Fruit fly (Drosophila melanogaster) whole organism, prepupa: ENCODE results near the gene Mer.

Source experiments
- CG10631 ChIP-seq: fragments of 200-800 bp; sonication (Bioruptor generic); optimal IDR thresholded peaks from 2 replicates; lab custom pipeline; 2016; ENCODE audit warnings: missing biosample characterization, missing genetic modification characterization
- CG11762 ChIP-seq: fragments of 200-800 bp; sonication (Bioruptor generic); optimal IDR thresholded peaks from 3 replicates; lab custom pipeline; 2016; ENCODE audit warnings: missing biosample characterization, missing genetic modification characterization; ENCODE audit not compliant: insufficient read depth
- CG15336 ChIP-seq: fragments of 200-800 bp; sonication (Bioruptor generic); IDR thresholded peaks from 2 replicates; pipeline ENCODE4 v1.3.6; 2022; ENCODE audit warnings: missing biosample characterization, missing genetic modification characterization
- CG1621 ChIP-seq: fragments of 200-800 bp; sonication (Bioruptor generic); optimal IDR thresholded peaks from 3 replicates; lab custom pipeline; 2018; ENCODE audit warnings: missing biosample characterization, mild to moderate bottlenecking, missing genetic modification characterization
- CG3032 ChIP-seq: fragments of 200-800 bp; optimal IDR thresholded peaks from 2 replicates; lab custom pipeline; 2019; ENCODE audit warnings: missing biosample characterization, mild to moderate bottlenecking, missing genetic modification characterization, moderate library complexity
- CG31627 ChIP-seq: fragments of 200-800 bp; sonication (Bioruptor generic); optimal IDR thresholded peaks from 3 replicates; lab custom pipeline; 2016; ENCODE audit warnings: missing biosample characterization, missing genetic modification characterization
- CG34406 ChIP-seq: fragments of 200-800 bp; sonication (Bioruptor generic); optimal IDR thresholded peaks from 3 replicates; lab custom pipeline; 2016; ENCODE audit warnings: missing biosample characterization, missing genetic modification characterization
- CG3919 ChIP-seq: fragments of 200-800 bp; sonication (Bioruptor generic); optimal IDR thresholded peaks from 3 replicates; lab custom pipeline; 2016; ENCODE audit warnings: missing biosample characterization, missing genetic modification characterization
- CG6163 ChIP-seq: fragments of 200-800 bp; sonication (Bioruptor generic); IDR thresholded peaks from 3 replicates; pipeline ENCODE4 v1.3.6; 2022; ENCODE audit warnings: missing biosample characterization, missing genetic modification characterization
- CG6854 ChIP-seq: fragments of 200-800 bp; sonication (Bioruptor generic); optimal IDR thresholded peaks from 2 replicates; lab custom pipeline; 2017; ENCODE audit warnings: missing biosample characterization, mild to moderate bottlenecking, missing genetic modification characterization
- CG7368 ChIP-seq: fragments of 200-800 bp; sonication (Bioruptor generic); optimal IDR thresholded peaks from 3 replicates; lab custom pipeline; 2016; ENCODE audit warnings: missing biosample characterization, missing genetic modification characterization
- CG8319 ChIP-seq: fragments of 200-800 bp; sonication (Bioruptor generic); optimal IDR thresholded peaks from 3 replicates; lab custom pipeline; 2016; ENCODE audit warnings: missing biosample characterization, missing genetic modification characterization
- CG9139 ChIP-seq: fragments of 200-800 bp; sonication (Bioruptor generic); optimal IDR thresholded peaks from 3 replicates; lab custom pipeline; 2017; ENCODE audit warnings: missing biosample characterization, mild to moderate bottlenecking, missing genetic modification characterization
- Eip75B ChIP-seq: fragments of 200-800 bp; sonication (Bioruptor generic); optimal IDR thresholded peaks from 3 replicates; lab custom pipeline; 2016; ENCODE audit warnings: missing biosample characterization, missing genetic modification characterization
- Eip78C ChIP-seq: fragments of 200-800 bp; sonication (Bioruptor generic); peaks from one replicate; lab custom pipeline; 2016; ENCODE audit warnings: missing biosample characterization, missing genetic modification characterization
- Ets21C ChIP-seq: fragments of 200-800 bp; sonication (Bioruptor generic); optimal IDR thresholded peaks from 3 replicates; lab custom pipeline; 2016; ENCODE audit warnings: missing biosample characterization, missing genetic modification characterization
- Gug ChIP-seq: fragments of 200-800 bp; sonication (Bioruptor generic); IDR thresholded peaks from 2 replicates; pipeline ENCODE4 v1.3.6; 2022; ENCODE audit warnings: missing biosample characterization, missing genetic modification characterization
- Hr38 ChIP-seq: sonication (Bioruptor generic); optimal IDR thresholded peaks from 2 replicates; lab custom pipeline; 2016; ENCODE audit warnings: missing biosample characterization, missing genetic modification characterization
- Hr39 ChIP-seq: fragments of 200-800 bp; sonication (Bioruptor generic); optimal IDR thresholded peaks from 2 replicates; lab custom pipeline; 2016; ENCODE audit warnings: missing biosample characterization, missing genetic modification characterization
- Hr4 ChIP-seq: fragments of 200-800 bp; sonication (Bioruptor generic); optimal IDR thresholded peaks from 3 replicates; lab custom pipeline; 2016; ENCODE audit warnings: missing biosample characterization, missing genetic modification characterization
- Lpt ChIP-seq: fragments of 200-800 bp; sonication (Bioruptor generic); optimal IDR thresholded peaks from 3 replicates; lab custom pipeline; 2016; ENCODE audit warnings: missing biosample characterization, missing genetic modification characterization
- Met ChIP-seq: fragments of 200-800 bp; sonication (Bioruptor generic); optimal IDR thresholded peaks from 3 replicates; lab custom pipeline; 2016; ENCODE audit warnings: missing biosample characterization, missing genetic modification characterization
- Sox102F ChIP-seq: fragments of 200-800 bp; sonication (Bioruptor generic); optimal IDR thresholded peaks from 2 replicates; lab custom pipeline; 2016; ENCODE audit warnings: missing biosample characterization, mild to moderate bottlenecking, missing genetic modification characterization
- Sox14 ChIP-seq: fragments of 200-800 bp; sonication (Bioruptor generic); optimal IDR thresholded peaks from 3 replicates; lab custom pipeline; 2016; ENCODE audit warnings: missing biosample characterization, missing genetic modification characterization
- Sox15 ChIP-seq: fragments of 200-800 bp; sonication (Bioruptor generic); optimal IDR thresholded peaks from 3 replicates; lab custom pipeline; 2016; ENCODE audit warnings: missing biosample characterization, missing genetic modification characterization
- achi ChIP-seq: fragments of 200-800 bp; sonication (Bioruptor generic); optimal IDR thresholded peaks from 3 replicates; lab custom pipeline; 2016; ENCODE audit warnings: missing biosample characterization, missing genetic modification characterization
- acj6 ChIP-seq: fragments of 200-800 bp; sonication (Bioruptor generic); optimal IDR thresholded peaks from 3 replicates; lab custom pipeline; 2016; ENCODE audit warnings: missing biosample characterization, missing genetic modification characterization
- cyc ChIP-seq: fragments of 200-800 bp; sonication (Bioruptor generic); optimal IDR thresholded peaks from 3 replicates; lab custom pipeline; 2016; ENCODE audit warnings: missing biosample characterization, missing genetic modification characterization
- dac ChIP-seq: fragments of 200-800 bp; sonication (Bioruptor generic); optimal IDR thresholded peaks from 2 replicates; lab custom pipeline; 2017; ENCODE audit warnings: missing biosample characterization, mild to moderate bottlenecking, missing genetic modification characterization
- dsx ChIP-seq: fragments of 200-800 bp; optimal IDR thresholded peaks from 3 replicates; lab custom pipeline; 2019; ENCODE audit warnings: missing biosample characterization, mild to moderate bottlenecking, missing genetic modification characterization, moderate library complexity; ENCODE audit not compliant: poor library complexity, severe bottlenecking
- eg ChIP-seq: fragments of 200-800 bp; sonication (Bioruptor generic); IDR thresholded peaks from 3 replicates; pipeline ENCODE4 v1.3.6; 2022; ENCODE audit warnings: missing biosample characterization, missing genetic modification characterization
- esn ChIP-seq: fragments of 200-800 bp; sonication (Bioruptor generic); optimal IDR thresholded peaks from 2 replicates; lab custom pipeline; 2016; ENCODE audit warnings: missing biosample characterization, mild to moderate bottlenecking, missing genetic modification characterization, moderate library complexity
- fd59A ChIP-seq: fragments of 200-800 bp; sonication (Bioruptor generic); optimal IDR thresholded peaks from 2 replicates; lab custom pipeline; 2017; ENCODE audit warnings: missing biosample characterization, mild to moderate bottlenecking, missing genetic modification characterization, missing genetic modification reagents
- fd85E ChIP-seq: fragments of 200-800 bp; sonication (Bioruptor generic); optimal IDR thresholded peaks from 3 replicates; lab custom pipeline; 2016; ENCODE audit warnings: missing biosample characterization, missing genetic modification characterization
- lz ChIP-seq: fragments of 200-800 bp; sonication (Bioruptor generic); optimal IDR thresholded peaks from 3 replicates; lab custom pipeline; 2016; ENCODE audit warnings: missing biosample characterization, missing genetic modification characterization
- net ChIP-seq: fragments of 200-800 bp; sonication (Bioruptor generic); optimal IDR thresholded peaks from 3 replicates; lab custom pipeline; 2016; ENCODE audit warnings: missing biosample characterization, missing genetic modification characterization
- pdm3 ChIP-seq: fragments of 200-800 bp; sonication (Bioruptor generic); optimal IDR thresholded peaks from 3 replicates; lab custom pipeline; 2016; ENCODE audit warnings: missing biosample characterization, missing genetic modification characterization
- ss ChIP-seq, 2 experiments: fragments of 200-800 bp; sonication (Bioruptor generic); optimal IDR thresholded peaks; 2 replicates in 1 of 2; 3 replicates in 1 of 2; lab custom pipeline; 2017 to 2018; ENCODE audit warnings: mild to moderate bottlenecking in 2 of 2, missing biosample characterization in 2 of 2, missing genetic modification characterization in 2 of 2, moderate library complexity in 1 of 2
- topi ChIP-seq: fragments of 200-800 bp; sonication (Bioruptor generic); optimal IDR thresholded peaks from 3 replicates; lab custom pipeline; 2016; ENCODE audit warnings: missing biosample characterization, missing genetic modification characterization

Gene Mer

DNA sequence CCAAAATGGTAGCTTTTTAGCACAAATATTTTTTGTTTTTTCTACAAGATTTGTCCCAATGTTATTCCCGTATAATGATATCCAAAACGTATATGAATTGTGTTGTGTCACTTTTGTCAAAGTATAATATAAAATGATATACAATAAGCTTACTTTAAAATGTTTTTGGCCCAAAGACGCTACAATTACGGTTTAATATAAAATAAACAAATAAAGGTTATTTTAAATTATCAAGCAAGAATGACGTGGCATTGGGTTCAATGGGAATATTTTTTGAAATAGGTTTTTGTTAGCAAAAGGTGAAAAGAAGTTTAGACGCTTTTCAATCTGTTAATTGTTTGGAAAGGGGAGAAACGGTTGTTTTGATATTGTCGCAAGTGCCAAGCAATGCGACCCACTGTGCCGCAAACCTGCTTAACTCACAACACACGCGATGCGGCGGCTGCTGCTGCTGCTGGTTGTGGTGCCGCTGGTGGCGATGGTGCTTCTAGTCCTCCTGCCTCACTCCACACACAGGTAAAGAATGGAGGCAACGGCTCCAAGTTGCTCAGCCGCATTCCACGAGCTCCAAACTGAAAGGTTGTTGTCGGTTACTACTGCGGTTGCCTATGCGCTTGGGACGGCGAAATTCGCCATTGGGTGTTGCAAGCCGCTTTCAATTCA is 30.0 kb downstream of the Mer start (continued):
- peak; percentile 45 for TF ChIP-seq Sox102F
- TF ChIP-seq CG11762 (GFP tag; lab: Kevin White, UChicago), result peak; percentile 28
- no peak for TF ChIP-seq acj6 (GFP tag; lab: Kevin White, UChicago)
- TF ChIP-seq CG3032, result peak; percentile 50
- peak; percentile 40 for TF ChIP-seq CG10631 (GFP tag; lab: Kevin White, UChicago)
- peak; percentile 63 for TF ChIP-seq net (GFP tag; lab: Kevin White, UChicago)
- peak; percentile 4 for TF ChIP-seq CG9139 (GFP tag; lab: Kevin White, UChicago)
- no peak for TF ChIP-seq CG6854 (GFP tag; lab: Kevin White, UChicago)
- TF ChIP-seq eg (GFP tag; lab: Robert Waterston, UW), result peak; percentile 10; the same call in 1 of the 3 replicates

DNA sequence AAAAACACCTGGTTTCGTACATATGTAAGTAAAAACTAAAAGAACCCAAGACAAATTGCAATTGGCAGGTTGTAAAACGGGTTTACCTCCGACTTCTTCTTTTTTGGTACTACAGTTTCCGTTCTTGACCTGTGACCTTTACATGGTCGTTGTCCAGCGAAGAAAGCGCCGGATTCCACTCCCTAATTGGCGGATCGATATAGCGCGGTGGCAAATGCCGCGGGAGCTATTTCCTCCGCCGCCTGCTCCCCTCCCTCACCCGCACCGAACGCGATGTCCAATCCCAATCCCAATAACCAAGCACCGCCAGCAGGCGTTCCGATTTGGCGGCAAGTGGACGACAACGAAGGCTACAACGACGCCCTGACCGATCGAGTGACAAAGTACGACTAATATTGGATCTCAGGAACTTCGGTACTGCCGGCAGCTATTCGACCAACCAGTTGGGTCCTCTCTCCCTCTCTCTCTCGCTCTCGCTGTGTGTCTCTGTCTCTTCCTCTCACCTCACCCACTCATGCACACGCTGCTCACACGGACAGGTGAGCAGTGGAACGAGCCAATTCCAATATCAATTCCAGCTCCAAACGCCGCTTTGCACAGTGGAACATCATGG is 30.6 kb downstream of the Mer start:
- TF ChIP-seq CG7368 (GFP tag; lab: Kevin White, UChicago) (peak; percentile 11), CG6163 (GFP tag; lab: Robert Waterston, UW) (peak; percentile 60; the same call in 1 of the 3 replicates), Lpt (GFP tag; lab: Kevin White, UChicago) (peak; percentile 20), fd85E (GFP tag; lab: Kevin White, UChicago) (no peak), CG15336 (GFP tag; lab: Robert Waterston, UW) (peak; percentile 37; the same call in 1 of the 2 replicates), dsx (GFP tag; lab: Kevin White, UChicago) (peak; percentile 66), CG3919 (no peak), eg (GFP tag; lab: Robert Waterston, UW) (peak; percentile 53; the same call in 1 of the 3 replicates), CG6854 (GFP tag; lab: Kevin White, UChicago) (peak; percentile 48)

DNA sequence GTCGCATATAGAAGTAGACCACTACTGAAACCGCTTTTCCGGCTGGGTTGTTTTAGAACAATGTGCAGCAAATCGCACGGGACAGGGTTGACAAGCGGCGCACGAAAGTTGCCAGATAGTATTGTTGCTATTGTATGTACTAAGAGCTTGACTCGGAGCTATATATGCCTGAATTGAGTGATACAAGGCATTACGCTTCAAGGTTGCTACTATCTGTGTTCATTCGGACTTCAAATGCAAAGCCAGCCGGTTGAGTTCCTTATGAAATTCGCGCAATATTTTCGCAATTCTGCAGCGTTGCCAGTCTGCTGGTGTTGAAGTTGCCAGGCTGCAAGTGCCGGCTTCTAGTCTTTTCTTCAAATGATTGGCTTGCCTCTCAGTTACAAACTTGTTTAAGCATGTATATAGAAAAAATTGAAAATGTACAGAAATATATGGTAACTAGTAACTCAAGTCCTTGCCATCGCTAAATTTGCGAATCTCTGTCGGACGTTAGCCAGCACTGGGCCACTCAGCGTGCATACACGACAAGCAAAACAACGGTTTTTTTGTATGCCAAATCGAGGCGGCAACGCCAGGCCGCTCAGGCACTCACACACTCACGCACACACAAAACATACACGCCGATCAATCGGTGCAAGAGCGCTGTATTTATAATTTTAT is 41.4 kb downstream of the Mer start, which contains the start of the genes Ranbp21 and Elys:
TSS of gene Ranbp21 (minus strand) at position 513 of the 663 bp plus-strand sequence.
TSS of gene Elys (plus strand) at position 549 of the 663 bp plus-strand sequence.
- no peak for TF ChIP-seq Met
- peak; percentile 74 for TF ChIP-seq CG31627 (GFP tag; lab: Kevin White, UChicago)
- TF ChIP-seq cyc, result peak; percentile 71
- peak; percentile 68 for TF ChIP-seq lz (GFP tag; lab: Kevin White, UChicago)
- no peak for TF ChIP-seq achi
- TF ChIP-seq dac (GFP tag; lab: Kevin White, UChicago), result no peak
- TF ChIP-seq ss (GFP tag; optimal IDR thresholded peaks at IDR 0.05; lab: Kevin White, UChicago), result no peak
- no peak for TF ChIP-seq CG8319 (GFP tag; lab: Kevin White, UChicago)
- no peak for TF ChIP-seq CG6854 (GFP tag; lab: Kevin White, UChicago)
- peak; percentile 56 for TF ChIP-seq Ets21C (GFP tag; lab: Kevin White, UChicago)
- no peak for TF ChIP-seq Hr4
- no peak for TF ChIP-seq Eip75B
- TF ChIP-seq acj6 (GFP tag; lab: Kevin White, UChicago), result no peak
- no peak for TF ChIP-seq pdm3 (GFP tag; lab: Kevin White, UChicago)
- TF ChIP-seq fd59A (GFP tag; lab: Kevin White, UChicago), result no peak
- TF ChIP-seq Eip78C (GFP tag; lab: Kevin White, UChicago), result peak; percentile 77
- TF ChIP-seq CG3032, result peak; percentile 43
- peak; percentile 3 for TF ChIP-seq CG34406
- TF ChIP-seq Hr39 (GFP tag; lab: Kevin White, UChicago), result peak; percentile 76
- TF ChIP-seq Sox14 (GFP tag; lab: Kevin White, UChicago), result peak; percentile 74
- TF ChIP-seq CG1621 (tag; lab: Kevin White, UChicago), result peak; percentile 5
- TF ChIP-seq CG7368 (GFP tag; lab: Kevin White, UChicago), result no peak
- TF ChIP-seq Gug (GFP tag; lab: Robert Waterston, UW), result 0 out of 2 replicates have a peak, but pooled peaks have one; percentile 32
- no peak for TF ChIP-seq CG11762 (GFP tag; lab: Kevin White, UChicago)
- no peak for TF ChIP-seq dsx (GFP tag; lab: Kevin White, UChicago)
- peak; percentile 58 for TF ChIP-seq esn (GFP tag; lab: Kevin White, UChicago)
- peak; percentile 33; the same call in 1 of the 3 replicates for TF ChIP-seq eg (GFP tag; lab: Robert Waterston, UW)
- peak; percentile 55 for TF ChIP-seq Sox15 (GFP tag; lab: Kevin White, UChicago)
- TF ChIP-seq topi, result no peak
- no peak for TF ChIP-seq CG3919
- no peak for TF ChIP-seq Hr38
- peak; percentile 66; the same call in 2 of the 3 replicates for TF ChIP-seq CG6163 (GFP tag; lab: Robert Waterston, UW)
- TF ChIP-seq Lpt (GFP tag; lab: Kevin White, UChicago), result peak; percentile 13
